Worm (Caenorhabditis elegans): ENCODE measurements around the gene rnf-5.

ce11 chrIII:4204072-4204471, 37.4 kb upstream of the rnf-5 start, which contains the start of the genes pelo-1 and R74.7:
- TF ChIP-seq hlh-6 (tag; optimal IDR thresholded peaks at IDR 0.05) (no peak), ama-1 (optimal IDR thresholded peaks at IDR 0.05) (no peak), elt-2 (tag; optimal IDR thresholded peaks at IDR 0.05) (no peak), elt-4 (tag; optimal IDR thresholded peaks at IDR 0.05) (no peak), ceh-2 (tag; optimal IDR thresholded peaks at IDR 0.05) (no peak), nhr-11 (tag; optimal IDR thresholded peaks at IDR 0.05) (no peak)

Data from whole organism, late embryonic.